Fruit fly (Drosophila melanogaster): ENCODE measurements around the gene CG12320.

Gene CG12320

dm6 chr3R:18223434-18223833 is 29.1 kb downstream of the CG12320 start, which contains the start of the genes mTerf5 and Non3 (continued):
- peak; percentile 31 for TF ChIP-seq topi (GFP tag; optimal IDR thresholded peaks at IDR 0.05)
- peak; percentile 33 for TF ChIP-seq CG6792 (GFP tag; optimal IDR thresholded peaks at IDR 0.05)
- peak; percentile 21 for TF ChIP-seq net (GFP tag; optimal IDR thresholded peaks at IDR 0.05)
- no peak for TF ChIP-seq Eip93F (GFP tag; optimal IDR thresholded peaks at IDR 0.05)
- TF ChIP-seq Eip78C (GFP tag): peak; percentile 73
- TF ChIP-seq esn (GFP tag; optimal IDR thresholded peaks at IDR 0.05): peak; percentile 65
- TF ChIP-seq eg (GFP tag; IDR thresholded peaks at IDR 0.05): no peak
- no peak for TF ChIP-seq Hr39 (GFP tag; optimal IDR thresholded peaks at IDR 0.05)

DNA sequence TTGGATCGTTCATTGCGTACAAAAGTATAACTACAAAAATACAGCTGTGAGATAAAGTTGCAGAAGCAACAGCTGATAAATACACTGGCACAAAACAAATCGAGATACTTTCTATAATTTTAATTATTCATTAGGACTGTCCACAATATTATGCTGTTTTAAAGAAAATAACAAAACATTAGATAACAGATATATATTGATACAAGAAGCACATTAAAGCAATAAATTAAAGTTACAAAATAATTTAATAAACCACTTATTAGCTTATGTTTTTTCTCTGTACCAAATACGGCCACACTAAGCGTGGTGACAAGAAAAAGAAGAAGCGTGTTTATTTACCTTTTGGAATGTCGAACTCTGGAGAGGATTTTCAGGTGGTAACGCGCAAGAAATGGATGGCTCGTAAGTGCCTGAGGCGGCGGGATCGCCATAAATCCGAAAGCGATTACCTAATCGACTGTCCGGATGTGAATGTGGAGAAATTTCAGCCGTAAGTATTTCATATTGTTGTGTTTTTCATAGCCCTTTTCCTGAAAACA is 32.3 kb downstream of the CG12320 start, which contains the start of the genes CG7988 and CG7183:
TSS of gene CG7988 (plus strand) at position 316 of the 539 bp plus-strand sequence.
TSS of gene CG7183 (minus strand) at position 489 of the 539 bp plus-strand sequence.
- TF ChIP-seq Smox (GFP tag; optimal IDR thresholded peaks at IDR 0.05) (peak; percentile 98), Lpt (GFP tag; optimal IDR thresholded peaks at IDR 0.05) (peak; percentile 92), net (GFP tag; optimal IDR thresholded peaks at IDR 0.05) (peak; percentile 97), CG6276 (GFP tag; optimal IDR thresholded peaks at IDR 0.05) (peak; percentile 88), CG32006 (GFP tag; optimal IDR thresholded peaks at IDR 0.05) (peak; percentile 98), eg (GFP tag; IDR thresholded peaks at IDR 0.05) (peak; percentile 99), CG11902 (GFP tag; optimal IDR thresholded peaks at IDR 0.05) (peak; percentile 95), salr (GFP tag; optimal IDR thresholded peaks at IDR 0.05) (peak; percentile 92 to 97), CG7368 (GFP tag; optimal IDR thresholded peaks at IDR 0.05) (peak; percentile 93), Hr39 (GFP tag; optimal IDR thresholded peaks at IDR 0.05) (peak; percentile 98), CG6854 (GFP tag; optimal IDR thresholded peaks at IDR 0.05) (peak; percentile 84), CG8319 (GFP tag; optimal IDR thresholded peaks at IDR 0.05) (peak; percentile 95), Sox15 (GFP tag; optimal IDR thresholded peaks at IDR 0.05) (peak; percentile 97), ss (GFP tag; optimal IDR thresholded peaks at IDR 0.05) (peak; percentile 86 to 95), CG6163 (GFP tag; IDR thresholded peaks at IDR 0.05) (peak; percentile 98), fd59A (GFP tag; optimal IDR thresholded peaks at IDR 0.05) (peak; percentile 95), pdm3 (GFP tag; optimal IDR thresholded peaks at IDR 0.05) (peak; percentile 99), spab (GFP tag; optimal IDR thresholded peaks at IDR 0.05) (peak; percentile 90), esn (GFP tag; optimal IDR thresholded peaks at IDR 0.05) (peak; percentile 99), CG16779 (tag; optimal IDR thresholded peaks at IDR 0.05) (peak; percentile 89), CG11762 (GFP tag; optimal IDR thresholded peaks at IDR 0.05; ENCODE audit: insufficient read depth) (peak; percentile 92), cyc (GFP tag; optimal IDR thresholded peaks at IDR 0.05) (peak; percentile 97), Blimp-1 (GFP tag; optimal IDR thresholded peaks at IDR 0.05) (peak; percentile 85), lz (GFP tag; optimal IDR thresholded peaks at IDR 0.05) (peak; percentile 99), acj6 (GFP tag; optimal IDR thresholded peaks at IDR 0.05) (peak; percentile 98), Ets96B (tag; optimal IDR thresholded peaks at IDR 0.05) (peak; percentile 98), Eip78C (GFP tag) (peak; percentile 99), Sox14 (GFP tag; optimal IDR thresholded peaks at IDR 0.05) (peak; percentile 98), CG3032 (tag; optimal IDR thresholded peaks at IDR 0.05) (peak; percentile 99), Met (GFP tag; optimal IDR thresholded peaks at IDR 0.05) (peak; percentile 98), CG31627 (GFP tag; optimal IDR thresholded peaks at IDR 0.05) (peak; percentile 99), CG10669 (GFP tag; optimal IDR thresholded peaks at IDR 0.05) (peak; percentile 97), Gug (GFP tag; IDR thresholded peaks at IDR 0.05) (peak; percentile 99), vri (GFP tag; optimal IDR thresholded peaks at IDR 0.05) (no peak), CG4318 (GFP tag; optimal IDR thresholded peaks at IDR 0.05) (no peak), dac (GFP tag; optimal IDR thresholded peaks at IDR 0.05) (peak; percentile 80), CG34406 (GFP tag; optimal IDR thresholded peaks at IDR 0.05) (peak; percentile 98), CG6808 (GFP tag; optimal IDR thresholded peaks at IDR 0.05) (peak; percentile 93), Ets21C (GFP tag; optimal IDR thresholded peaks at IDR 0.05) (peak; percentile 97), CG11294 (GFP tag; IDR thresholded peaks at IDR 0.05) (peak; percentile 97), topi (GFP tag; optimal IDR thresholded peaks at IDR 0.05) (peak; percentile 98), CG8119 (GFP tag; IDR thresholded peaks at IDR 0.05) (peak; percentile 97), CG15336 (GFP tag; IDR thresholded peaks at IDR 0.05) (peak; percentile 97), CG10631 (GFP tag; optimal IDR thresholded peaks at IDR 0.05) (peak; percentile 99), fkh (GFP tag; optimal IDR thresholded peaks at IDR 0.05) (peak; percentile 98), achi (GFP tag; optimal IDR thresholded peaks at IDR 0.05) (peak; percentile 97)

All from whole organism, prepupa.